Fruit fly (Drosophila melanogaster) whole organism, adult: ENCODE results near the gene fzy.

ENCODE experiments used
- CG11617 ChIP-seq: fragments of 200-800 bp; sonication (Bioruptor generic); optimal IDR thresholded peaks from 2 replicates; lab custom pipeline; 2017; ENCODE audit warnings: mild to moderate bottlenecking, missing biosample characterization, missing genetic modification reagents, missing genetic modification characterization
- CG12768 ChIP-seq: fragments of 200-800 bp; sonication (Bioruptor generic); optimal IDR thresholded peaks from 2 replicates; lab custom pipeline; 2017; ENCODE audit warnings: missing biosample characterization, missing genetic modification characterization, mild to moderate bottlenecking, moderate library complexity, missing genetic modification reagents
- CG14711 ChIP-seq: fragments of 200-800 bp; sonication (Bioruptor generic); optimal IDR thresholded peaks from 2 replicates; lab custom pipeline; 2018; ENCODE audit warnings: missing biosample characterization, mild to moderate bottlenecking, missing genetic modification characterization, moderate library complexity
- CG1620 ChIP-seq: fragments of 200-800 bp; sonication (Bioruptor generic); optimal IDR thresholded peaks from 2 replicates; lab custom pipeline; 2016; ENCODE audit warnings: missing biosample characterization, missing genetic modification characterization
- CG33017 ChIP-seq: fragments of 200-800 bp; sonication (Bioruptor generic); optimal IDR thresholded peaks from 2 replicates; lab custom pipeline; 2018; ENCODE audit warnings: missing biosample characterization, mild to moderate bottlenecking, missing genetic modification characterization, moderate library complexity
- CG5204 ChIP-seq: fragments of 200-800 bp; sonication (Bioruptor generic); optimal IDR thresholded peaks from 2 replicates; lab custom pipeline; 2016; ENCODE audit warnings: missing biosample characterization, missing genetic modification characterization
- CG7045 ChIP-seq: fragments of 200-800 bp; sonication (Bioruptor generic); optimal IDR thresholded peaks from 2 replicates; lab custom pipeline; 2017; ENCODE audit warnings: missing biosample characterization, mild to moderate bottlenecking, missing genetic modification characterization
- CG7101 ChIP-seq: fragments of 200-800 bp; sonication (Bioruptor generic); optimal IDR thresholded peaks from 2 replicates; lab custom pipeline; 2018; ENCODE audit warnings: missing biosample characterization, mild to moderate bottlenecking, missing genetic modification characterization, moderate library complexity
- Clk ChIP-seq: fragments of 200-800 bp; sonication (Bioruptor generic); optimal IDR thresholded peaks from 2 replicates; lab custom pipeline; 2017; ENCODE audit warnings: missing biosample characterization, missing genetic modification characterization
- Crg-1 ChIP-seq: fragments of 200-800 bp; sonication (Bioruptor generic); optimal IDR thresholded peaks from 2 replicates; lab custom pipeline; 2016; ENCODE audit warnings: missing biosample characterization, missing genetic modification characterization
- Hr96 ChIP-seq: fragments of 200-800 bp; sonication (Bioruptor generic); optimal IDR thresholded peaks from 2 replicates; lab custom pipeline; 2016; ENCODE audit warnings: missing biosample characterization, missing genetic modification characterization
- Mnt ChIP-seq: fragments of 200-800 bp; sonication (Bioruptor generic); optimal IDR thresholded peaks from 2 replicates; lab custom pipeline; 2016; ENCODE audit warnings: missing biosample characterization, mild to moderate bottlenecking, missing genetic modification characterization
- bab1 ChIP-seq: fragments of 200-800 bp; sonication (Bioruptor generic); optimal IDR thresholded peaks from 3 replicates; lab custom pipeline; 2019; ENCODE audit warnings: missing biosample characterization, mild to moderate bottlenecking, missing genetic modification characterization, moderate library complexity
- cic ChIP-seq: fragments of 200-800 bp; sonication (Bioruptor generic); optimal IDR thresholded peaks from 2 replicates; lab custom pipeline; 2017; ENCODE audit warnings: missing biosample characterization, mild to moderate bottlenecking, missing genetic modification characterization, moderate library complexity
- cnc ChIP-seq, 2 experiments: fragments of >200 bp; optimal IDR thresholded peaks; 2 replicates each; lab custom pipeline; 2017
- kay ChIP-seq: fragments of 200-800 bp; sonication (Bioruptor generic); peaks from one replicate; lab custom pipeline; 2016; ENCODE audit warnings: missing biosample characterization, missing genetic modification characterization, borderline replicate concordance
- ovo ChIP-seq: fragments of 200-800 bp; sonication (Bioruptor generic); optimal IDR thresholded peaks from 2 replicates; lab custom pipeline; 2016; ENCODE audit warnings: missing biosample characterization, missing genetic modification characterization
- pad ChIP-seq: fragments of 200-800 bp; sonication (Bioruptor generic); optimal IDR thresholded peaks from 3 replicates; lab custom pipeline; 2017; ENCODE audit warnings: missing biosample characterization, missing genetic modification characterization, mild to moderate bottlenecking, moderate library complexity, missing genetic modification reagents
- tj ChIP-seq: fragments of 200-800 bp; sonication (Bioruptor generic); optimal IDR thresholded peaks from 3 replicates; lab custom pipeline; 2017; ENCODE audit warnings: missing biosample characterization, mild to moderate bottlenecking, missing genetic modification characterization, moderate library complexity
- toe ChIP-seq: fragments of 200-800 bp; sonication (Bioruptor generic); optimal IDR thresholded peaks from 2 replicates; lab custom pipeline; 2016; ENCODE audit warnings: missing biosample characterization, missing genetic modification characterization

The fzy gene

DNA sequence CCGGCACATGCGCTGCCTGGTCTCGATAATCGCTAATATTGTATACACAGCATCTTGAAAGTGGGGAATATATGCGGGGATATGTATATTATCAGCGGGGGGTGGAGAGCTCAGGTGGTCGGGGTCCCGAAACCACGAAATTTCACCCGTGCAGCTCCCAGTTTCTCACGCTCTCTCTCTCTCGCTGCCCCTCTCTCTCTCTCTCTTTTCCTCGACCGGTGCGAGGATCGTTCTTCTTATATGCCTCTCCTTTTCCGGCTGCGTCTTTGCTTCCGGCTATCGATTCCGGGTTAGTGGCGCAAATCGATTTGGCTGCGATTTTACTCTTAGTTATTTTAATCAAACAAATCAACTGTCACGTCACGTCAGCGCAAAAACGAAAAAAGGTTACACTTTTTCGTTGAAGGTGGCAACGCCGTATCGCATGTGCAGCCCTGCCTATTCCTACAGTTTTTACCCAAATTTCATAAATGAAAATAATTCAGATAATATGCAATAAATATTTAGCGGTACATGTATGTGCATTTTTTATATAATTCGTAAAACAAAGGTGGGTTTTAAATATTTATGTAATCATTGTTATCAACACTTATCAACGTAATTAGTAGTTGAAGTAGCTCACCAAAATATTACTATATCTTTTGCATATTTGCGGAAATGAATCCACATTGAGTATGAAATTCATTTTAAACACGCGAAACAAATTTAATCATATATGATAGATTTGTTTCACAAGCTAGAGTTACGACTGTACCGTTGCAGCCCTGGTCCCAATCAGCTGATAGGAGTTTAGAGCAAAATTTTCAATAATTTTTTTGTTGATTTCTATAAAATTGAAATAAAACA lies 11.1 kb upstream of the fzy start, which contains the start of the genes heix and CG17328:
Gene heix (minus strand): TSS at position 393 of the 846 bp plus-strand sequence.
Gene CG17328 (plus strand): TSS at position 478 of the 846 bp plus-strand sequence.
- TF ChIP-seq ovo (GFP tag; lab: Kevin White, UChicago): peak; percentile 1
- TF ChIP-seq bab1: peak; percentile 81
- peak; percentile 44 for TF ChIP-seq Clk
- TF ChIP-seq CG5204 (GFP tag; lab: Kevin White, UChicago): no peak
- peak; percentile 40 for TF ChIP-seq CG1620 (GFP tag; lab: Kevin White, UChicago)
- peak; percentile 51 for TF ChIP-seq CG33017 (tag; lab: Kevin White, UChicago)
- peak; percentile 34 for TF ChIP-seq pad (GFP tag; lab: Kevin White, UChicago)
- TF ChIP-seq Crg-1 (GFP tag; lab: Kevin White, UChicago): peak; percentile 68
- TF ChIP-seq CG12768 (GFP tag; lab: Kevin White, UChicago): peak; percentile 61
- TF ChIP-seq Hr96 (GFP tag; lab: Kevin White, UChicago): no peak
- peak; percentile 71 for TF ChIP-seq CG7045 (GFP tag; lab: Kevin White, UChicago)
- no peak for TF ChIP-seq cnc (optimal IDR thresholded peaks at IDR 0.05; lab: Kevin White, UChicago)
- TF ChIP-seq cic: peak; percentile 27
- peak; percentile 71 for TF ChIP-seq CG7101 (tag; lab: Kevin White, UChicago)
- TF ChIP-seq CG11617: peak; percentile 78
- TF ChIP-seq tj (GFP tag; lab: Kevin White, UChicago): peak; percentile 68
- peak; percentile 91 for TF ChIP-seq kay (GFP tag; lab: Kevin White, UChicago)
- TF ChIP-seq CG14711: peak; percentile 48
- no peak for TF ChIP-seq toe (GFP tag; lab: Kevin White, UChicago)
- peak; percentile 57 for TF ChIP-seq Mnt

DNA sequence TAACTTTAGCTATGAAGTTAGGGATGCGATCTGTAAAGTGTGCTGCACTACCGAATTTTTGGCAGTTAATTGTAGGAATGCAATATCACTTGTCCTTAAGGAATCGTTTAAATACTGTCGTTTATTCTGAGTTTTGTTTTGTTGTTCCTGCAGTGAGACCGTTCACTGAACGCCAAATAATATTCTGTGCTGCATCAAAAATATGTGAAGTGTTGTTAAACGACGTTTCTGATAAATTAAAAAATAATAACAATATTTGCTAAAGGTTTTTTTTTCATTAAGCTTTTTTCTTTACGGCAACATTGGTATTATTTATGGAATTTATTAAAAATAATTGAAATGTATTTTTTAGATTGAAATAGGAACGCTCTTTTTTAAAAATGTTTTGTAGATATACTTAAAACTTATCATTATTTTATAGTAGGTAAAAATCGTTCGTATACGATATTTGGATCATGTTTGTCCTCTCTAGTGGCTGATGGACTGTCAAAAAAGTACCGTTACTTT lies 7.9 kb upstream of the fzy start, which contains the start of gene GMF:
Gene GMF (minus strand): TSS at position 182 of the 507 bp plus-strand sequence.
- TF ChIP-seq cnc (optimal IDR thresholded peaks at IDR 0.05; lab: Kevin White, UChicago) (no peak), Crg-1 (GFP tag; lab: Kevin White, UChicago) (peak; percentile 43), kay (GFP tag; lab: Kevin White, UChicago) (peak; percentile 98), Clk (no peak), CG33017 (tag; lab: Kevin White, UChicago) (no peak), CG7101 (tag; lab: Kevin White, UChicago) (peak; percentile 75), bab1 (peak; percentile 51), cic (no peak), ovo (GFP tag; lab: Kevin White, UChicago) (peak; percentile 84), pad (GFP tag; lab: Kevin White, UChicago) (peak; percentile 40), Mnt (peak; percentile 39), CG11617 (peak; percentile 63), CG5204 (GFP tag; lab: Kevin White, UChicago) (no peak), tj (GFP tag; lab: Kevin White, UChicago) (no peak), CG14711 (peak; percentile 85), Hr96 (GFP tag; lab: Kevin White, UChicago) (no peak), CG12768 (GFP tag; lab: Kevin White, UChicago) (peak; percentile 19), CG7045 (GFP tag; lab: Kevin White, UChicago) (peak; percentile 33), CG1620 (GFP tag; lab: Kevin White, UChicago) (peak; percentile 65), toe (GFP tag; lab: Kevin White, UChicago) (no peak)

DNA sequence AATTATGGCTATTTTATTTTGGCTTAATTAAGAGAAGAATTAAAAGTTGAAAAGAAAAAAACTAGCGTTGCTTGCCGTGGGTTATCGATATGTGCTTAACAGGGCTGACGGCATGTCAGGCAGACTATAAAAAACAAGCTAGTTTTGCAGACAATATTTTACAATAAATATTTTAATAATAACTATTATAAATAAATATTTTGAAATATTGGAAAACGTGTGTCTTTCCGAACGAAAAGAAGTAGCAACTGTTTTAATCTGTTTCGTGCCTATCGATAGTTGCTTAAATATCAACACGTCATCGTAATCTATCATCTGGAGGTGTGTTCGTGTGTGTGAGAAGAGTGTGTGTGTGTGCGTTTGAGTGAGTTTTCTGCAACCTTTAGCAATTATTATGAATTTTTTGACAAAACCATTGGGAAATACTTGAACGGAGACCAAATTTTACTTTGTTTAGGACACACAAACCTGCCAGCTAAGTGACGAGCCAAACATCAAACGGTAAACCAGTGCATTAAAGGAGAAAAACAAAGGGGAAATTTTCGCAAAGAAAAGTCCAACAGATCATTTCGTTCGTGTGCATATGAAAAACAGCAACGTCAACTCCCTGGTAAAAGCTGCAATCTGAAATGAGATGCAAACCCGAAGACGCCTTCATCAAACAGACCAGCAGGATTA lies 3.6 kb upstream of the fzy start, which contains the start of the genes CG5861 and Syx5:
Gene CG5861 (minus strand): TSS at position 273 of the 678 bp plus-strand sequence.
Gene Syx5 (plus strand): TSS at position 321 of the 678 bp plus-strand sequence.
- TF ChIP-seq CG7101 (tag; lab: Kevin White, UChicago): peak; percentile 78
- TF ChIP-seq CG1620 (GFP tag; lab: Kevin White, UChicago): no peak
- no peak for TF ChIP-seq CG5204 (GFP tag; lab: Kevin White, UChicago)
- TF ChIP-seq Clk: peak; percentile 28
- peak; percentile 66 for TF ChIP-seq Mnt
- peak; percentile 46 to 65 for TF ChIP-seq cnc (optimal IDR thresholded peaks at IDR 0.05; lab: Kevin White, UChicago)
- peak; percentile 9 for TF ChIP-seq ovo (GFP tag; lab: Kevin White, UChicago)
- peak; percentile 58 for TF ChIP-seq CG12768 (GFP tag; lab: Kevin White, UChicago)
- peak; percentile 72 for TF ChIP-seq CG11617
- TF ChIP-seq pad (GFP tag; lab: Kevin White, UChicago): peak; percentile 55
- peak; percentile 35 for TF ChIP-seq Crg-1 (GFP tag; lab: Kevin White, UChicago)
- peak; percentile 89 for TF ChIP-seq tj (GFP tag; lab: Kevin White, UChicago)
- TF ChIP-seq CG33017 (tag; lab: Kevin White, UChicago): peak; percentile 15
- TF ChIP-seq cic: peak; percentile 59
- TF ChIP-seq CG14711: peak; percentile 76
- TF ChIP-seq Hr96 (GFP tag; lab: Kevin White, UChicago): no peak
- peak; percentile 42 for TF ChIP-seq CG7045 (GFP tag; lab: Kevin White, UChicago)
- TF ChIP-seq bab1: peak; percentile 78
- TF ChIP-seq kay (GFP tag; lab: Kevin White, UChicago): no peak

DNA sequence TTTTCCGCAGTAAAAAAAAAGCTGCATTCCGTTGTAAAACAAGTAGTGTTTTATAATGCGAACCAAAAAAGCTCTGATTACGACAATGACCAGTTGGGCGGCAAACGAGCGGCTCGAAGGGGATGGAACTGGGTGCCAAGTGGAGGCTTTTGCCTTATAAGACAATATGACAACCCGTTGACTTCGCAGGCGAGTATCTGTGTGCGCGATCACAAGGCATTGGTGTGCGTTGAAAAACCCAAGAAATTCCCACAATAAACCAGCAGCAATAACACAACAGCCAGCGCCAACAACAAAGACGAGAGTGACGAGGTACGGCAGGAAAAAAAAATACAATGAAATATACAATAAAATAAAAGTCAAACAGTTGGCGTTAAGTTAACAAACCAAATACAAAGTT lies 4.3 kb downstream of the fzy start:
- TF ChIP-seq CG7101 (tag; lab: Kevin White, UChicago): peak; percentile 54
- TF ChIP-seq Mnt: peak; percentile 83
- TF ChIP-seq CG11617: peak; percentile 37
- no peak for TF ChIP-seq cnc (optimal IDR thresholded peaks at IDR 0.05; lab: Kevin White, UChicago)
- peak; percentile 25 for TF ChIP-seq CG7045 (GFP tag; lab: Kevin White, UChicago)
- no peak for TF ChIP-seq Crg-1 (GFP tag; lab: Kevin White, UChicago)
- no peak for TF ChIP-seq Hr96 (GFP tag; lab: Kevin White, UChicago)
- peak; percentile 80 for TF ChIP-seq CG14711
- TF ChIP-seq CG12768 (GFP tag; lab: Kevin White, UChicago): peak; percentile 83
- TF ChIP-seq CG5204 (GFP tag; lab: Kevin White, UChicago): no peak
- no peak for TF ChIP-seq Clk
- peak; percentile 35 for TF ChIP-seq ovo (GFP tag; lab: Kevin White, UChicago)
- TF ChIP-seq toe (GFP tag; lab: Kevin White, UChicago): no peak
- peak; percentile 58 for TF ChIP-seq CG33017 (tag; lab: Kevin White, UChicago)
- TF ChIP-seq tj (GFP tag; lab: Kevin White, UChicago): peak; percentile 81
- TF ChIP-seq CG1620 (GFP tag; lab: Kevin White, UChicago): no peak
- peak; percentile 100 for TF ChIP-seq cic
- peak; percentile 98 for TF ChIP-seq kay (GFP tag; lab: Kevin White, UChicago)
- TF ChIP-seq pad (GFP tag; lab: Kevin White, UChicago): peak; percentile 32
- TF ChIP-seq bab1: peak; percentile 1
